Worm (Caenorhabditis elegans) whole organism, L1 larva: ENCODE data around the gene F26D11.12.

ENCODE experiments used
- blmp-1 ChIP-seq: fragments of 150-350 bp; optimal IDR thresholded peaks from 2 replicates; lab custom pipeline; 2014; ENCODE audit warnings: missing biosample characterization, missing genetic modification characterization
- mdl-1 ChIP-seq, 2 experiments: fragments of 150-350 bp; optimal IDR thresholded peaks; 2 replicates each; lab custom pipeline; 2014 to 2017; ENCODE audit warnings: missing biosample characterization in 2 of 2, missing genetic modification characterization in 2 of 2, inconsistent platforms in 1 of 2
- nhr-71 ChIP-seq: sonication (generic microtip); optimal IDR thresholded peaks from 2 replicates; lab custom pipeline; 2016; ENCODE audit warnings: mild to moderate bottlenecking, missing genetic modification characterization, moderate library complexity, missing compliant biosample characterization
- sox-4 ChIP-seq: sonication (generic microtip); optimal IDR thresholded peaks from 2 replicates; lab custom pipeline; 2016; ENCODE audit warnings: missing genetic modification characterization, missing compliant biosample characterization
- sptf-1 ChIP-seq: fragments of 150-350 bp; optimal IDR thresholded peaks from 2 replicates; lab custom pipeline; 2014; ENCODE audit warnings: missing biosample characterization, missing genetic modification characterization
- unc-130 ChIP-seq: fragments of 150-350 bp; optimal IDR thresholded peaks from 2 replicates; lab custom pipeline; 2017; ENCODE audit warnings: missing biosample characterization, missing genetic modification characterization, inconsistent platforms

- TF ChIP-seq nhr-71 (no peak), sptf-1 (no peak), mdl-1 (tag; optimal IDR thresholded peaks at IDR 0.05; lab: Kevin White, UChicago) (no peak), blmp-1 (tag; lab: Kevin White, UChicago) (no peak), sox-4 (no peak), unc-130 (no peak)
Observed at ce11 chrV:7926784-7927183, 28.3 kb downstream of the F26D11.12 start, which contains the start of gene srsx-6.
